Fruit fly (Drosophila melanogaster) whole organism, embryonic: Measurements from ENCODE around the gene Rlb1.

ENCODE experiments used
- ATbp ChIP-seq: fragments of 200-800 bp; sonication (Bioruptor generic); optimal IDR thresholded peaks from 2 replicates; lab custom pipeline; 2017; ENCODE audit warnings: missing biosample characterization, mild to moderate bottlenecking, missing genetic modification characterization, missing genetic modification reagents
- CG10431 ChIP-seq: fragments of 200-800 bp; sonication (Bioruptor generic); optimal IDR thresholded peaks from 3 replicates; lab custom pipeline; 2018; ENCODE audit warnings: missing biosample characterization, mild to moderate bottlenecking, missing genetic modification characterization
- CG10959 ChIP-seq: fragments of 200-800 bp; sonication (Bioruptor generic); IDR thresholded peaks from 2 replicates; pipeline ENCODE4 v1.3.6; 2022; ENCODE audit warnings: missing biosample characterization, missing genetic modification characterization
- CG11695 ChIP-seq: fragments of 200-800 bp; sonication (Bioruptor generic); IDR thresholded peaks from 3 replicates; pipeline ENCODE4 v1.3.6; 2022; ENCODE audit warnings: missing biosample characterization, missing genetic modification characterization
- CG12155 ChIP-seq: fragments of 200-800 bp; sonication (Bioruptor generic); optimal IDR thresholded peaks from 3 replicates; lab custom pipeline; 2016; ENCODE audit warnings: missing biosample characterization, missing genetic modification characterization
- CG13296 ChIP-seq: fragments of 200-800 bp; sonication (Bioruptor generic); optimal IDR thresholded peaks from 3 replicates; lab custom pipeline; 2018; ENCODE audit warnings: missing biosample characterization, mild to moderate bottlenecking, missing genetic modification characterization
- CG14965 ChIP-seq: fragments of 200-800 bp; sonication (Bioruptor generic); optimal IDR thresholded peaks from 2 replicates; lab custom pipeline; 2016; ENCODE audit warnings: missing biosample characterization, missing genetic modification characterization, borderline replicate concordance
- CG17802 ChIP-seq: fragments of 200-800 bp; sonication (Bioruptor generic); optimal IDR thresholded peaks from 2 replicates; lab custom pipeline; 2018; ENCODE audit warnings: missing biosample characterization, mild to moderate bottlenecking, missing genetic modification characterization, moderate library complexity
- CG2116 ChIP-seq: fragments of 200-800 bp; sonication (Bioruptor generic); optimal IDR thresholded peaks from 3 replicates; lab custom pipeline; 2018; ENCODE audit warnings: missing biosample characterization, mild to moderate bottlenecking, missing genetic modification characterization
- CG30020 ChIP-seq: fragments of 200-800 bp; optimal IDR thresholded peaks from 2 replicates; lab custom pipeline; 2019; ENCODE audit warnings: missing biosample characterization, mild to moderate bottlenecking, missing genetic modification characterization, moderate library complexity
- CG33213 ChIP-seq: fragments of 200-800 bp; sonication (Bioruptor generic); optimal IDR thresholded peaks from 3 replicates; lab custom pipeline; 2016; ENCODE audit warnings: missing biosample characterization, missing genetic modification characterization
- CG34376 ChIP-seq: fragments of 200-800 bp; sonication (Bioruptor generic); optimal IDR thresholded peaks from 2 replicates; lab custom pipeline; 2018; ENCODE audit warnings: missing biosample characterization, mild to moderate bottlenecking, missing genetic modification characterization
- CG4360 ChIP-seq: fragments of 200-800 bp; sonication (Bioruptor generic); IDR thresholded peaks from 2 replicates; pipeline ENCODE4 v1.3.6; 2022; ENCODE audit warnings: missing biosample characterization, missing genetic modification characterization
- CG5953 ChIP-seq: fragments of 200-800 bp; sonication (Bioruptor generic); IDR thresholded peaks from 2 replicates; pipeline ENCODE4 v1.3.6; 2022; ENCODE audit warnings: missing biosample characterization, missing genetic modification characterization
- CG7839 ChIP-seq: fragments of 200-800 bp; sonication (Bioruptor generic); optimal IDR thresholded peaks from 3 replicates; lab custom pipeline; 2018; ENCODE audit warnings: missing biosample characterization, mild to moderate bottlenecking, missing genetic modification characterization, moderate library complexity
- CG9437 ChIP-seq: fragments of 200-800 bp; sonication (Bioruptor generic); optimal IDR thresholded peaks from 2 replicates; lab custom pipeline; 2018; ENCODE audit warnings: missing biosample characterization, mild to moderate bottlenecking, missing genetic modification characterization
- Ets65A ChIP-seq: fragments of 200-800 bp; sonication (Bioruptor generic); peaks from one replicate; lab custom pipeline; 2016; ENCODE audit warnings: missing biosample characterization, missing genetic modification characterization
- HHEX ChIP-seq: fragments of 200-800 bp; sonication (Bioruptor generic); optimal IDR thresholded peaks from 3 replicates; lab custom pipeline; 2017; ENCODE audit warnings: missing biosample characterization, mild to moderate bottlenecking, missing genetic modification characterization, missing genetic modification reagents
- Kr ChIP-seq: fragments of 200-800 bp; sonication (Bioruptor generic); optimal IDR thresholded peaks from 2 replicates; lab custom pipeline; 2017; ENCODE audit warnings: missing biosample characterization, mild to moderate bottlenecking, missing genetic modification characterization
- Lhr ChIP-seq: fragments of 200-800 bp; sonication (Bioruptor generic); optimal IDR thresholded peaks from 3 replicates; lab custom pipeline; 2017; ENCODE audit warnings: mild to moderate bottlenecking, missing biosample characterization, missing genetic modification reagents, missing genetic modification characterization
- Meics ChIP-seq: fragments of 200-800 bp; sonication (Bioruptor generic); optimal IDR thresholded peaks from 2 replicates; lab custom pipeline; 2017; ENCODE audit warnings: missing biosample characterization, mild to moderate bottlenecking, missing genetic modification characterization
- Nf-YA ChIP-seq: fragments of 200-800 bp; sonication (Bioruptor generic); IDR thresholded peaks from 2 replicates; pipeline ENCODE4 v1.3.6; 2022; ENCODE audit warnings: missing biosample characterization, missing genetic modification characterization
- Trl ChIP-seq, 3 experiments: fragments of >200 bp in 2 of 3; fragments of 200-800 bp in 1 of 3; sonication (Bioruptor generic) in 1 of 3; optimal IDR thresholded peaks; 2 replicates in 1 of 3; 3 replicates in 2 of 3; lab custom pipeline; 2016 to 2017; ENCODE audit warnings: missing biosample characterization in 1 of 3, missing genetic modification characterization in 1 of 3
- ap ChIP-seq: fragments of 200-800 bp; sonication (Bioruptor generic); IDR thresholded peaks from 2 replicates; pipeline ENCODE4 v1.3.6; 2022; ENCODE audit warnings: missing biosample characterization, missing genetic modification characterization
- caup ChIP-seq: fragments of 200-800 bp; sonication (Bioruptor generic); optimal IDR thresholded peaks from 3 replicates; lab custom pipeline; 2017; ENCODE audit warnings: missing biosample characterization, mild to moderate bottlenecking, missing genetic modification characterization, moderate library complexity; ENCODE audit not compliant: severe bottlenecking
- chinmo ChIP-seq: fragments of 200-800 bp; sonication (Bioruptor generic); IDR thresholded peaks from 4 replicates; pipeline ENCODE4 v1.3.6; 2022; ENCODE audit warnings: missing biosample characterization, missing genetic modification characterization; ENCODE audit not compliant: partially characterized antibody
- chn ChIP-seq: fragments of 200-800 bp; sonication (Bioruptor generic); optimal IDR thresholded peaks from 2 replicates; lab custom pipeline; 2016; ENCODE audit warnings: missing biosample characterization, missing genetic modification characterization
- ci ChIP-seq: fragments of 200-800 bp; sonication (Bioruptor generic); IDR thresholded peaks from 3 replicates; pipeline ENCODE4 v1.3.6; 2022; ENCODE audit warnings: missing biosample characterization, missing genetic modification characterization
- corto ChIP-seq: fragments of 200-800 bp; sonication (Bioruptor generic); optimal IDR thresholded peaks from 2 replicates; lab custom pipeline; 2016; ENCODE audit warnings: missing biosample characterization, mild to moderate bottlenecking, missing genetic modification characterization, moderate library complexity
- eve ChIP-seq, 2 experiments: fragments of >200 bp; optimal IDR thresholded peaks; 2 replicates each; lab custom pipeline; 2017; ENCODE audit warnings: missing biosample characterization in 2 of 2, missing genetic modification characterization in 2 of 2
- fd64A ChIP-seq: fragments of 200-800 bp; sonication (Bioruptor generic); optimal IDR thresholded peaks from 3 replicates; lab custom pipeline; 2018; ENCODE audit warnings: missing biosample characterization, mild to moderate bottlenecking, missing genetic modification characterization
- ftz-f1 ChIP-seq: fragments of 200-800 bp; sonication (Bioruptor generic); optimal IDR thresholded peaks from 2 replicates; lab custom pipeline; 2016; ENCODE audit warnings: missing biosample characterization, missing genetic modification characterization
- gem ChIP-seq: fragments of 200-800 bp; sonication (Bioruptor generic); optimal IDR thresholded peaks from 2 replicates; lab custom pipeline; 2019; ENCODE audit warnings: missing biosample characterization, mild to moderate bottlenecking, missing genetic modification characterization, moderate library complexity
- gsb ChIP-seq: fragments of 200-800 bp; sonication (Bioruptor generic); IDR thresholded peaks from 2 replicates; pipeline ENCODE4 v1.3.6; 2022; ENCODE audit warnings: missing biosample characterization, missing genetic modification characterization
- ham ChIP-seq: fragments of 200-800 bp; sonication (Bioruptor generic); IDR thresholded peaks from 2 replicates; pipeline ENCODE4 v1.3.6; 2022; ENCODE audit warnings: missing biosample characterization, missing genetic modification characterization
- knrl ChIP-seq: fragments of 200-800 bp; sonication (Bioruptor generic); IDR thresholded peaks from 3 replicates; pipeline ENCODE4 v1.3.6; 2022; ENCODE audit warnings: missing biosample characterization, missing genetic modification characterization; ENCODE audit not compliant: partially characterized antibody
- lola ChIP-seq, 3 experiments: fragments of >200 bp in 2 of 3; fragments of 200-800 bp in 1 of 3; sonication (Bioruptor generic) in 1 of 3; optimal IDR thresholded peaks; 2 replicates each; lab custom pipeline; 2017 to 2019; ENCODE audit warnings: missing biosample characterization in 3 of 3, missing genetic modification characterization in 3 of 3, mild to moderate bottlenecking in 1 of 3, moderate library complexity in 1 of 3
- oc ChIP-seq: fragments of 200-800 bp; sonication (Bioruptor generic); optimal IDR thresholded peaks from 2 replicates; lab custom pipeline; 2018; ENCODE audit warnings: missing biosample characterization, mild to moderate bottlenecking, missing genetic modification characterization, moderate library complexity
- pfk ChIP-seq: fragments of 200-800 bp; sonication (Bioruptor generic); optimal IDR thresholded peaks from 2 replicates; lab custom pipeline; 2018; ENCODE audit warnings: missing biosample characterization, mild to moderate bottlenecking, missing genetic modification characterization, moderate library complexity
- pros ChIP-seq: fragments of 200-800 bp; sonication (Bioruptor generic); optimal IDR thresholded peaks from 3 replicates; lab custom pipeline; 2019; ENCODE audit warnings: missing biosample characterization, mild to moderate bottlenecking, missing genetic modification characterization, moderate library complexity
- pzg ChIP-seq: fragments of 200-800 bp; sonication (Bioruptor generic); optimal IDR thresholded peaks from 3 replicates; lab custom pipeline; 2018; ENCODE audit warnings: missing biosample characterization, mild to moderate bottlenecking, missing genetic modification characterization, moderate library complexity
- run ChIP-seq: fragments of 200-800 bp; sonication (Bioruptor generic); optimal IDR thresholded peaks from 3 replicates; lab custom pipeline; 2018; ENCODE audit warnings: missing biosample characterization, mild to moderate bottlenecking, missing genetic modification characterization
- sens ChIP-seq: fragments of 200-800 bp; sonication (Bioruptor generic); peaks from one replicate; lab custom pipeline; 2016; ENCODE audit warnings: missing biosample characterization, missing genetic modification characterization
- ssp ChIP-seq: fragments of 200-800 bp; sonication (Bioruptor generic); IDR thresholded peaks from 2 replicates; pipeline ENCODE4 v1.3.6; 2022; ENCODE audit warnings: missing biosample characterization, missing genetic modification characterization
- stc ChIP-seq: fragments of 200-800 bp; sonication (Bioruptor generic); IDR thresholded peaks from 2 replicates; pipeline ENCODE4 v1.3.6; 2022; ENCODE audit warnings: missing biosample characterization, missing genetic modification characterization
- tna ChIP-seq: fragments of 200-800 bp; sonication (Bioruptor generic); IDR thresholded peaks from 2 replicates; pipeline ENCODE4 v1.3.6; 2022; ENCODE audit warnings: missing biosample characterization, missing genetic modification characterization; ENCODE audit not compliant: partially characterized antibody
- trem ChIP-seq: fragments of 200-800 bp; optimal IDR thresholded peaks from 3 replicates; lab custom pipeline; 2019; ENCODE audit warnings: missing biosample characterization, mild to moderate bottlenecking, missing genetic modification characterization, moderate library complexity
- yki ChIP-seq: fragments of >200 bp; optimal IDR thresholded peaks from 3 replicates; lab custom pipeline; 2018

Gene Rlb1

DNA sequence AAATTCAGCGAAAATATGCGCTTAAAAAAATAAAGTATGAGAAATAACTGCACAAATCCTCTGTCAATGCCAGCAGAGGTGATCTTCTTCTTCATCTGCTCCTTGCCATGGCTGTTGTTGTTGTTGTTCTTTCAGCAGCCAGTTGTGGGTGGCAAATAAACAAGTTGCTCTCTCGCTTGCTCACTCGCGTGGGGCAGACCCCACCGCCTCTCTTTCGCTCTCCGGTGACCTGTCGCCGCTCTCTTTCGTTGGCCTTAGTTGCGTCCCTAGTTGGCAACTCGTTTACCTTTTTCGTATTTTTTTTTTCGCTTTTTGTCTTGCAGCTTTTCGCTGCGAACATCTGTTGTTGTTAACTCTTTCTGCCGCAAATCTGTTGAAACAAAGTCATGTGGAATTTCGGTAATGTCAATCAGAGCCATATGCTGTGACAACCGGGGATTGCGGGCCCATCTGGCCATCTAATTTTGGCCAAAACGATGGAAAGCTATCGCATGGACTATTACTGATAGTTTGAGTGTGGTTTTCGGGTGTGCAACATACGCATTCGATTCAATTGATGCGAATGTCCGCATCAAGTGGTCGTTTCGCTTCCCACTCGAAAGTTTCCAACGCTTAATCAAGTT lies 21.6 kb downstream of the Rlb1 start (continued):
- TF ChIP-seq Meics (GFP tag; lab: Kevin White, UChicago) = no peak
- TF ChIP-seq gsb = no peak
- no peak for TF ChIP-seq ATbp (GFP tag; lab: Kevin White, UChicago)
- no peak for TF ChIP-seq caup
- no peak for TF ChIP-seq CG10431 (GFP tag; lab: Kevin White, UChicago)
- no peak for TF ChIP-seq chn (GFP tag; lab: Kevin White, UChicago)
- no peak for TF ChIP-seq CG7839 (tag; lab: Kevin White, UChicago)
- TF ChIP-seq Kr (GFP tag; lab: Kevin White, UChicago) = no peak
- TF ChIP-seq CG5953 (GFP tag; lab: Robert Waterston, UW) = no peak
- TF ChIP-seq gem (tag; lab: Kevin White, UChicago) = no peak
- no peak for TF ChIP-seq ham
- TF ChIP-seq corto (GFP tag; lab: Kevin White, UChicago) = peak; percentile 9
- no peak for TF ChIP-seq pros
- TF ChIP-seq CG4360 (GFP tag; lab: Robert Waterston, UW) = peak; percentile 69
- TF ChIP-seq yki (lab: Kevin White, UChicago) = peak; percentile 57
- TF ChIP-seq chinmo (GFP tag; lab: Robert Waterston, UW) = peak; percentile 91; the same call in 2 of the 4 replicates
- no peak for TF ChIP-seq ssp (GFP tag; lab: Robert Waterston, UW)
- TF ChIP-seq CG12155 = no peak
- peak; percentile 52 for TF ChIP-seq ftz-f1 (GFP tag; lab: Kevin White, UChicago)
- TF ChIP-seq CG33213 (GFP tag; lab: Kevin White, UChicago) = no peak
- 0 out of 2 replicates have a peak, but pooled peaks have one; percentile 5 for TF ChIP-seq CG10959 (GFP tag; lab: Robert Waterston, UW)
- TF ChIP-seq Ets65A = peak; percentile 55
- no peak for TF ChIP-seq knrl (GFP tag; lab: Robert Waterston, UW)

DNA sequence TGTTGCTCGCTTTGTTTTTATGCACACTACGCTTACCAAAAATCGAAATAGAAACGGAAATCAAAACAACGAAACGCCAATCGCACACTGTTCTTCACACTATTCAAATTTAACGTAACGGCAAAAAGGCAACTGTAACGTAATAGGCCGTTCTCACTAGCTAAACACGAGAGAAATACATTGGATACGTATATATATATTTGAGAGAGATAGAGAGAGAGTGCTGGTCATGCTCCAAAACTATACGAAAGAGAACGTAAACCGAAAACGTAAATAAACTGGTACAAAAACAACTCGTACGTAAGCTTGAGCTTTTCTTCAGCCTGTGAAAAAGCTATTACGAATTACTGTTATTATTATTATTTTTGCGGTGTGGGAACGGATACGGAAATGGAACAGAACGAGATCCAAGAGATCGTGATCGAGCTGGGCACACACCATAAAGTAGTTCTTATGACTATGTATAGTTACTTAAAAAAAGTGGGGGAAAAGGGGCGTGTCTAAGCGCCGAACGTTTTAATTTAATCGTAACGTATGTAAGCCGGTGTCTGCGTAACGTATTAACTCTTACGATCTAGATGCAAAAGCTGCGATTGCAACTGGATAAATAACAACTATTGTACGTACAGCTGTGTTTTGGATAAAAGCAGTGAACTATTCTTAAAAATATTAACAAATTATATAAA lies 30.5 kb downstream of the Rlb1 start:
- TF ChIP-seq fd64A (GFP tag; lab: Kevin White, UChicago) (no peak), ap (no peak), CG14965 (GFP tag; lab: Kevin White, UChicago) (no peak), Nf-YA (GFP tag; lab: Robert Waterston, UW) (no peak), CG9437 (peak; percentile 99), CG34376 (GFP tag; lab: Kevin White, UChicago) (peak; percentile 6), eve (GFP tag; optimal IDR thresholded peaks at IDR 0.05; lab: Kevin White, UChicago) (peak in 1 of 2 experiments; percentile 72), CG13296 (GFP tag; lab: Kevin White, UChicago) (peak; percentile 13), ci (GFP tag; lab: Robert Waterston, UW) (peak; percentile 44; the same call in 1 of the 3 replicates), HHEX (GFP tag; lab: Kevin White, UChicago) (peak; percentile 11), CG17802 (tag; lab: Kevin White, UChicago) (peak; percentile 35), run (no peak), Lhr (GFP tag; lab: Kevin White, UChicago) (peak; percentile 72), tna (no peak), Trl (optimal IDR thresholded peaks at IDR 0.05; lab: Kevin White, UChicago) (peak; percentile 59 to 81), Trl (GFP tag; optimal IDR thresholded peaks at IDR 0.05; lab: Kevin White, UChicago) (no peak), stc (GFP tag; lab: Robert Waterston, UW) (no peak), CG30020 (peak; percentile 78), CG2116 (GFP tag; lab: Kevin White, UChicago) (peak; percentile 18), trem (tag; lab: Kevin White, UChicago) (peak; percentile 3), oc (tag; lab: Kevin White, UChicago) (no peak), sens (GFP tag; lab: Kevin White, UChicago) (peak; percentile 79), pfk (GFP tag; lab: Kevin White, UChicago) (peak; percentile 27), CG11695 (GFP tag; lab: Robert Waterston, UW) (0 out of 3 replicates have a peak, but pooled peaks have one; percentile 6), Ets65A (peak; percentile 36), lola (GFP tag; optimal IDR thresholded peaks at IDR 0.05; lab: Kevin White, UChicago) (peak in 1 of 3 experiments; percentile 78), CG7839 (tag; lab: Kevin White, UChicago) (no peak), pzg (peak; percentile 13)
